Fruit fly (Drosophila melanogaster): ENCODE results near the gene ear.

DNA sequence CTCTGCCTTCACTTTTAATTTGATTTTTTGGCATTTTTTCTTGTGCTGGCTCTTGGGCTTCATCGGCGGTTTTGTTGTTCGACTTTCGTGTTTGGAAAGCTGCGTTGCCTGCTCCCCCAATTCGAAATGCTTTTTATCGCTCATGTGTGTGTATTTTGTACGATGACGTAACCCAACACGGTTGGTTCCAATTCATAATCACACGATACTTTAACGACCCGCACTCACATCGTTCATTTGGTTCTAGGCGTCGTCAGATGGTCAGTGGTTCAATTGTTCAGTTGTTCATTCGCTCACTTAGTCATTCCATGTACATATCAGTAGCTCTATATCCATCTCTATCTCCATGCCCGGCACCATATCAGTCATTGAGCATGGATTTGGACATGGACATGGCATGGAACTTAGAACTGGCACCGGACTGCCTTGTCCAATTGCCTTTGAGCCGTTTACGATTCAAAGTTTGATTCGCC is 26.6 kb upstream of the ear start:
- TF ChIP-seq CG6792 (GFP tag; optimal IDR thresholded peaks at IDR 0.05) (no peak), CG6163 (GFP tag; IDR thresholded peaks at IDR 0.05) (no peak), CG6854 (GFP tag; optimal IDR thresholded peaks at IDR 0.05) (no peak), fd85E (GFP tag; optimal IDR thresholded peaks at IDR 0.05) (no peak), CG9139 (GFP tag; optimal IDR thresholded peaks at IDR 0.05) (no peak), CG3919 (GFP tag; optimal IDR thresholded peaks at IDR 0.05) (no peak)
